Worm (Caenorhabditis elegans) whole organism, young adult: ENCODE results near the gene rap-2.
A peak's percentile ranks its signal among the peaks of the same experiment; 100 is the strongest.

Source experiments
- B0019.2 ChIP-seq: fragments of 200-800 bp; sonication (Bioruptor generic); conservative IDR thresholded peaks from 2 replicates; pipeline ENCODE4 v1.3.6; 2022; ENCODE audit warnings: missing genetic modification reagents, missing genetic modification characterization, missing compliant biosample characterization
- C06A6.2 ChIP-seq: fragments of 200-800 bp; sonication (Bioruptor generic); conservative IDR thresholded peaks from 2 replicates; pipeline ENCODE4 v1.3.6; 2022; ENCODE audit warnings: missing genetic modification characterization, missing compliant biosample characterization
- F33H1.4 ChIP-seq: fragments of 200-800 bp; sonication (Bioruptor generic); IDR thresholded peaks from 2 replicates; pipeline ENCODE4 v1.3.6; 2022; ENCODE audit warnings: missing genetic modification reagents, missing genetic modification characterization, missing compliant biosample characterization
- F37B4.10 ChIP-seq: fragments of 200-800 bp; sonication (Bioruptor generic); IDR thresholded peaks from 2 replicates; pipeline ENCODE4 v1.3.6; 2022; ENCODE audit warnings: missing genetic modification characterization, missing compliant biosample characterization
- F39B2.1 ChIP-seq: fragments of 200-800 bp; sonication (Bioruptor generic); IDR thresholded peaks from 2 replicates; pipeline ENCODE4 v1.3.6; 2022; ENCODE audit warnings: missing genetic modification reagents, missing genetic modification characterization, missing compliant biosample characterization
- F49E8.2 ChIP-seq: sonication (generic microtip); optimal IDR thresholded peaks from 3 replicates; lab custom pipeline; 2017; ENCODE audit warnings: missing genetic modification characterization, mild to moderate bottlenecking, missing compliant biosample characterization, antibody characterized with exemption, moderate library complexity; ENCODE audit not compliant: insufficient read depth
- F55B11.4 ChIP-seq: sonication (generic microtip); optimal IDR thresholded peaks from 2 replicates; lab custom pipeline; 2016; ENCODE audit warnings: missing compliant biosample characterization, missing genetic modification characterization, borderline replicate concordance; ENCODE audit not compliant: insufficient read depth
- F57A8.1 ChIP-seq: fragments of 200-800 bp; sonication (Bioruptor generic); optimal IDR thresholded peaks from 2 replicates; lab custom pipeline; 2018; ENCODE audit warnings: mild to moderate bottlenecking, missing genetic modification characterization, moderate library complexity, missing compliant biosample characterization
- K11D2.4 ChIP-seq: fragments of 200-800 bp; sonication (Bioruptor generic); IDR thresholded peaks from 2 replicates; pipeline ENCODE4 v1.3.6; 2022; ENCODE audit warnings: missing genetic modification reagents, missing genetic modification characterization, missing compliant biosample characterization
- Y53F4B.3 ChIP-seq: fragments of 200-800 bp; sonication (Bioruptor generic); IDR thresholded peaks from 2 replicates; pipeline ENCODE4 v1.3.6; 2022; ENCODE audit warnings: missing genetic modification reagents, missing genetic modification characterization, missing compliant biosample characterization
- Y53G8AR.9 ChIP-seq: fragments of 200-800 bp; sonication (Bioruptor generic); conservative IDR thresholded peaks from 2 replicates; pipeline ENCODE4 v1.3.6; 2022; ENCODE audit warnings: missing genetic modification reagents, missing genetic modification characterization, missing compliant biosample characterization
- Y56A3A.18 ChIP-seq: fragments of 200-800 bp; sonication (Bioruptor generic); IDR thresholded peaks from 2 replicates; pipeline ENCODE4 v1.3.6; 2022; ENCODE audit warnings: missing genetic modification reagents, missing genetic modification characterization, missing compliant biosample characterization
- Y67H2A.10 ChIP-seq: fragments of 200-800 bp; sonication (Bioruptor generic); conservative IDR thresholded peaks from 2 replicates; pipeline ENCODE4 v1.3.6; 2022; ENCODE audit warnings: missing genetic modification reagents, missing genetic modification characterization, missing compliant biosample characterization
- Y79H2A.3 ChIP-seq: fragments of 200-800 bp; sonication (Bioruptor generic); conservative IDR thresholded peaks from 2 replicates; pipeline ENCODE4 v1.3.6; 2022; ENCODE audit warnings: missing genetic modification reagents, missing genetic modification characterization, missing compliant biosample characterization
- athp-1 ChIP-seq: sonication (generic microtip); optimal IDR thresholded peaks from 2 replicates; lab custom pipeline; 2017; ENCODE audit warnings: mild to moderate bottlenecking, missing genetic modification characterization, missing compliant biosample characterization
- bed-2 ChIP-seq: fragments of 200-800 bp; sonication (Bioruptor generic); IDR thresholded peaks from 2 replicates; pipeline ENCODE4 v1.3.6; 2022; ENCODE audit warnings: missing genetic modification reagents, missing genetic modification characterization, missing compliant biosample characterization
- ccch-3 ChIP-seq: fragments of 200-800 bp; sonication (Bioruptor generic); optimal IDR thresholded peaks from 2 replicates; lab custom pipeline; 2018; ENCODE audit warnings: mild to moderate bottlenecking, missing genetic modification characterization, missing compliant biosample characterization
- cebp-2 ChIP-seq: fragments of 200-800 bp; sonication (Bioruptor generic); IDR thresholded peaks from 2 replicates; pipeline ENCODE4 v1.3.6; 2022; ENCODE audit warnings: missing genetic modification characterization, missing compliant biosample characterization
- ceh-100 ChIP-seq: fragments of 200-800 bp; sonication (Bioruptor generic); IDR thresholded peaks from 2 replicates; pipeline ENCODE4 v1.3.6; 2022; ENCODE audit warnings: missing genetic modification reagents, missing genetic modification characterization, missing compliant biosample characterization
- ceh-27 ChIP-seq: fragments of 200-800 bp; sonication (Bioruptor generic); optimal IDR thresholded peaks from 2 replicates; lab custom pipeline; 2018; ENCODE audit warnings: mild to moderate bottlenecking, missing genetic modification characterization, moderate library complexity, missing compliant biosample characterization
- ceh-58 ChIP-seq: fragments of 200-800 bp; sonication (Bioruptor generic); IDR thresholded peaks from 2 replicates; pipeline ENCODE4 v1.3.6; 2022; ENCODE audit warnings: missing genetic modification characterization, missing compliant biosample characterization
- ceh-79 ChIP-seq: sonication (generic microtip); optimal IDR thresholded peaks from 2 replicates; lab custom pipeline; 2017; ENCODE audit warnings: mild to moderate bottlenecking, missing genetic modification characterization, missing compliant biosample characterization
- ceh-91 ChIP-seq: fragments of 200-800 bp; sonication (Bioruptor generic); IDR thresholded peaks from 2 replicates; pipeline ENCODE4 v1.3.6; 2022; ENCODE audit warnings: missing genetic modification reagents, missing genetic modification characterization, missing compliant biosample characterization
- die-1 ChIP-seq: sonication (generic microtip); optimal IDR thresholded peaks from 2 replicates; lab custom pipeline; 2016; ENCODE audit warnings: missing genotype, mild to moderate bottlenecking, missing genetic modification characterization, missing compliant biosample characterization
- ets-4 ChIP-seq: fragments of 200-800 bp; sonication (Bioruptor generic); optimal IDR thresholded peaks from 2 replicates; lab custom pipeline; 2018; ENCODE audit warnings: mild to moderate bottlenecking, missing genetic modification characterization, missing compliant biosample characterization
- hlh-12 ChIP-seq: sonication (generic microtip); optimal IDR thresholded peaks from 2 replicates; lab custom pipeline; 2016; ENCODE audit warnings: missing genetic modification characterization, missing compliant biosample characterization
- hmg-20 ChIP-seq: fragments of 200-800 bp; sonication (Bioruptor generic); IDR thresholded peaks from 2 replicates; pipeline ENCODE4 v1.3.6; 2022; ENCODE audit warnings: missing genetic modification reagents, missing genetic modification characterization, missing compliant biosample characterization
- hrde-1 ChIP-seq: sonication (generic microtip); optimal IDR thresholded peaks from 2 replicates; lab custom pipeline; 2016; ENCODE audit warnings: missing genetic modification characterization, mild to moderate bottlenecking, missing compliant biosample characterization, moderate library complexity, missing genotype, missing genetic modification reagents, borderline replicate concordance
- lag-1 ChIP-seq: fragments of 200-800 bp; sonication (Bioruptor generic); IDR thresholded peaks from 2 replicates; pipeline ENCODE4 v1.3.6; 2022; ENCODE audit warnings: missing genetic modification reagents, missing genetic modification characterization, missing compliant biosample characterization
- let-607 ChIP-seq, 2 experiments: fragments of 200-800 bp in 1 of 2; sonication (Bioruptor generic) in 1 of 2; sonication (generic microtip) in 1 of 2; optimal IDR thresholded peaks; 2 replicates each; lab custom pipeline; 2016 to 2018; ENCODE audit warnings: mild to moderate bottlenecking in 2 of 2, missing compliant biosample characterization in 2 of 2, missing genetic modification characterization in 2 of 2, moderate library complexity in 2 of 2, missing genotype in 1 of 2
- lin-26 ChIP-seq: fragments of 200-800 bp; sonication (Bioruptor generic); IDR thresholded peaks from 2 replicates; pipeline ENCODE4 v1.3.6; 2022; ENCODE audit warnings: missing genetic modification reagents, missing genetic modification characterization, missing compliant biosample characterization
- lin-40 ChIP-seq: sonication (generic microtip); optimal IDR thresholded peaks from 2 replicates; lab custom pipeline; 2016; ENCODE audit warnings: missing genetic modification characterization, mild to moderate bottlenecking, missing compliant biosample characterization, missing genotype, missing genetic modification reagents
- lin-54 ChIP-seq: fragments of 200-800 bp; sonication (Bioruptor generic); optimal IDR thresholded peaks from 2 replicates; lab custom pipeline; 2018; ENCODE audit warnings: mild to moderate bottlenecking, missing genetic modification characterization, missing compliant biosample characterization
- lsl-1 ChIP-seq: fragments of 200-800 bp; sonication (Bioruptor generic); optimal IDR thresholded peaks from 2 replicates; lab custom pipeline; 2018; ENCODE audit warnings: mild to moderate bottlenecking, missing genetic modification characterization, moderate library complexity, missing compliant biosample characterization
- madf-10 ChIP-seq: sonication (generic microtip); optimal IDR thresholded peaks from 2 replicates; lab custom pipeline; 2016; ENCODE audit warnings: mild to moderate bottlenecking, missing genetic modification characterization, missing compliant biosample characterization
- madf-3 ChIP-seq: fragments of 200-800 bp; sonication (Bioruptor generic); IDR thresholded peaks from 2 replicates; pipeline ENCODE4 v1.3.6; 2022; ENCODE audit warnings: missing genetic modification reagents, missing genetic modification characterization, missing compliant biosample characterization
- madf-8 ChIP-seq: fragments of 200-800 bp; sonication (Bioruptor generic); conservative IDR thresholded peaks from 2 replicates; pipeline ENCODE4 v1.3.6; 2022; ENCODE audit warnings: missing genetic modification reagents, missing genetic modification characterization, missing compliant biosample characterization
- mxl-1 ChIP-seq: sonication (generic microtip); optimal IDR thresholded peaks from 2 replicates; lab custom pipeline; 2016; ENCODE audit warnings: missing genetic modification characterization, missing compliant biosample characterization
- nhr-120 ChIP-seq: fragments of 200-800 bp; sonication (Bioruptor generic); IDR thresholded peaks from 2 replicates; pipeline ENCODE4 v1.3.6; 2022; ENCODE audit warnings: missing genetic modification characterization, missing compliant biosample characterization
- nhr-179 ChIP-seq: sonication (generic microtip); optimal IDR thresholded peaks from 2 replicates; lab custom pipeline; 2016; ENCODE audit warnings: mild to moderate bottlenecking, missing genetic modification characterization, missing compliant biosample characterization
- nhr-27 ChIP-seq: fragments of 200-800 bp; sonication (Bioruptor generic); optimal IDR thresholded peaks from 2 replicates; lab custom pipeline; 2018; ENCODE audit warnings: mild to moderate bottlenecking, missing genetic modification characterization, moderate library complexity, missing compliant biosample characterization
- nhr-90 ChIP-seq: sonication (generic microtip); optimal IDR thresholded peaks from 2 replicates; lab custom pipeline; 2016; ENCODE audit warnings: missing genotype, mild to moderate bottlenecking, missing genetic modification characterization, missing compliant biosample characterization
- pbrm-1 ChIP-seq: fragments of 200-800 bp; sonication (Bioruptor generic); IDR thresholded peaks from 2 replicates; pipeline ENCODE4 v1.3.6; 2022; ENCODE audit warnings: missing genetic modification reagents, missing genetic modification characterization, missing compliant biosample characterization
- pha-4 ChIP-seq: fragments of 150-350 bp; sonication (generic microtip); optimal IDR thresholded peaks from 2 replicates; lab custom pipeline; 2014; ENCODE audit warnings: missing biosample characterization, missing genetic modification reagents, missing genetic modification characterization
- snpc-3.4 ChIP-seq: sonication (generic microtip); optimal IDR thresholded peaks from 2 replicates; lab custom pipeline; 2017; ENCODE audit warnings: missing genetic modification characterization, mild to moderate bottlenecking, missing compliant biosample characterization, antibody characterized with exemption, moderate library complexity, missing genotype, missing genetic modification reagents
- unc-62 ChIP-seq: fragments of 150-350 bp; optimal IDR thresholded peaks from 2 replicates; lab custom pipeline; 2014; ENCODE audit warnings: missing biosample characterization, missing genetic modification reagents, missing genetic modification characterization
- zim-3 ChIP-seq: sonication (generic microtip); optimal IDR thresholded peaks from 2 replicates; lab custom pipeline; 2017; ENCODE audit warnings: mild to moderate bottlenecking, missing genetic modification characterization, moderate library complexity, missing compliant biosample characterization
- ztf-3 ChIP-seq: fragments of 200-800 bp; sonication (Bioruptor generic); optimal IDR thresholded peaks from 2 replicates; lab custom pipeline; 2018; ENCODE audit warnings: mild to moderate bottlenecking, missing genetic modification characterization, missing compliant biosample characterization

The rap-2 gene

DNA sequence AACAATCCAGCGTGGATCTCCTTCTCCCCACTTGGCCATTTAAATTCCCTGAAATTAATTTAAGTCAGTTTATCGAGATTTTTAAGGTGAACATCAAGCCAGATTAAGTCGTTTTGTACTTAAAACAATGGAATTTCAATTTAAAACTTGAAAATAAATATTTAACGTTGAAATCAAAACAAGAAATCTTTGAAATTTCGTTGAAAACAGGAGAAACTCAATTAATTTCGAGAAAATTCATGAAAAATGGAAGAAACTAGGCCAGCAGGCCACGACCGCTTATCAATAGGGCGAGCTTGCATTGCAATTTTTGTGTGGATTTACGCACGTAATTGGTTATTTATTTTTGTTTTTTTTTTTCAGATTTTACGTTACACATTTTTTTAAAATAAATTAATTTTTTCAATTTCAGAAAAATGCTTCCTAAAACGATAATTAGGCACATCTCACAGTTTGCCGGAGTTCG is 21.5 kb upstream of the rap-2 start, which contains the start of the genes ahsa-1 and C01G10.7 (continued):
- TF ChIP-seq nhr-120 (no peak), ccch-3 (GFP tag; lab: Kevin White, UChicago) (peak; percentile 30), nhr-90 (tag; lab: Kevin White, UChicago) (no peak), lsl-1 (GFP tag; lab: Kevin White, UChicago) (peak; percentile 68), ets-4 (GFP tag; lab: Kevin White, UChicago) (no peak), F39B2.1 (GFP tag; lab: Robert Waterston, UW) (no peak), nhr-179 (tag; lab: Kevin White, UChicago) (no peak), K11D2.4 (0 out of 2 replicates have a peak, but pooled peaks have one; percentile 55), die-1 (tag; lab: Kevin White, UChicago) (no peak), ztf-3 (GFP tag; lab: Kevin White, UChicago) (no peak), hmg-20 (GFP tag; lab: Robert Waterston, UW) (no peak), nhr-27 (no peak), mxl-1 (tag; lab: Kevin White, UChicago) (no peak), cebp-2 (no peak), Y67H2A.10 (GFP tag; lab: Robert Waterston, UW) (peak; percentile 74), pbrm-1 (GFP tag; lab: Robert Waterston, UW) (peak; percentile 87; the same call in 1 of the 2 replicates), F57A8.1 (GFP tag; lab: Kevin White, UChicago) (no peak), ceh-100 (GFP tag; lab: Robert Waterston, UW) (peak; percentile 72), F33H1.4 (GFP tag; lab: Robert Waterston, UW) (peak; percentile 70), C06A6.2 (GFP tag; lab: Robert Waterston, UW) (no peak), ceh-79 (tag; lab: Kevin White, UChicago) (peak; percentile 13), Y53F4B.3 (GFP tag; lab: Robert Waterston, UW) (no peak), Y53G8AR.9 (GFP tag; lab: Robert Waterston, UW) (peak; percentile 76; the same call in 1 of the 2 replicates), ceh-27 (GFP tag; lab: Kevin White, UChicago) (peak; percentile 92), lin-54 (GFP tag; lab: Kevin White, UChicago) (peak; percentile 82), ceh-91 (GFP tag; lab: Robert Waterston, UW) (peak; percentile 90), ceh-58 (GFP tag; lab: Robert Waterston, UW) (no peak), lin-40 (tag; lab: Kevin White, UChicago) (no peak), let-607 (tag; optimal IDR thresholded peaks at IDR 0.05; lab: Kevin White, UChicago) (peak in 1 of 2 experiments; percentile 77), B0019.2 (peak; percentile 82; the same call in 1 of the 2 replicates), madf-8 (GFP tag; lab: Robert Waterston, UW) (peak; percentile 74), bed-2 (GFP tag; lab: Robert Waterston, UW) (peak; percentile 94), hrde-1 (peak; percentile 23), Y79H2A.3 (GFP tag; lab: Robert Waterston, UW) (peak; percentile 77), unc-62 (GFP tag; lab: Kevin White, UChicago) (no peak), F49E8.2 (tag; lab: Kevin White, UChicago) (peak; percentile 24), madf-10 (tag; lab: Kevin White, UChicago) (peak; percentile 87), F37B4.10 (GFP tag; lab: Robert Waterston, UW) (no peak), athp-1 (tag; lab: Kevin White, UChicago) (peak; percentile 86), madf-3 (GFP tag; lab: Robert Waterston, UW) (no peak), pha-4 (tag; lab: Kevin White, UChicago) (no peak), zim-3 (tag; lab: Kevin White, UChicago) (no peak), hlh-12 (tag; lab: Kevin White, UChicago) (no peak), Y56A3A.18 (GFP tag; lab: Robert Waterston, UW) (no peak), lag-1 (no peak), lin-26 (0 out of 2 replicates have a peak, but pooled peaks have one; percentile 8), F55B11.4 (no peak), snpc-3.4 (tag; lab: Kevin White, UChicago) (peak; percentile 51)
